Worm (Caenorhabditis elegans): ENCODE measurements around the gene B0478.3.

Gene B0478.3

DNA sequence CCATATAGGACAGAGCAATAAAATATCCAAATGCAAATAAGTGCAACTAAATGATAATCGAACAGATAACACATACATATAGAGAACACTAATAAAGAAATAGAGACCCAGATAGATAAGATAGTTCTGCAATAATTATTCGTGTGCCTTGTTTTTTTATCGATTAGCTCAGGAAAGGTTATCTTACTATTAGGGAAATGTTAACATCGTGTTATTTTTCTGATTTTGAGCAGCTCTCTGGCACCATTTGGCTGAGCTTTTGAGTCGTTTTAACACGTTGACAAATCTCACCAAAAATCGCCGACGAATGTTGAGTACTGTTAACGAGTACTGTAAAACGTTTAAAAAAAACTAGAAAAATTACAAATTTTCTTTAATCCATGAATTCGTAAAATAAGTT lies 36.0 kb downstream of the B0478.3 start, which contains the start of gene cest-6:
TSS of gene cest-6 (minus strand) at position 101 of the 400 bp plus-strand sequence.
- TF ChIP-seq snpc-4 (tag; optimal IDR thresholded peaks at IDR 0.05) (no peak), egl-27 (tag; optimal IDR thresholded peaks at IDR 0.05) (no peak), lin-15B (tag; optimal IDR thresholded peaks at IDR 0.05) (no peak), mdl-1 (tag; optimal IDR thresholded peaks at IDR 0.05) (no peak), ZK546.5 (tag; optimal IDR thresholded peaks at IDR 0.05) (no peak), fkh-10 (GFP tag; optimal IDR thresholded peaks at IDR 0.05) (no peak), mml-1 (tag; optimal IDR thresholded peaks at IDR 0.05) (no peak), nhr-77 (tag; optimal IDR thresholded peaks at IDR 0.05) (no peak), egl-5 (tag; optimal IDR thresholded peaks at IDR 0.05) (no peak), ceh-82 (tag; optimal IDR thresholded peaks at IDR 0.05) (no peak), fos-1 (tag; optimal IDR thresholded peaks at IDR 0.05) (no peak), jun-1 (tag; optimal IDR thresholded peaks at IDR 0.05) (no peak), ama-1 (optimal IDR thresholded peaks at IDR 0.05) (no peak), nhr-12 (tag; optimal IDR thresholded peaks at IDR 0.05) (no peak)

DNA sequence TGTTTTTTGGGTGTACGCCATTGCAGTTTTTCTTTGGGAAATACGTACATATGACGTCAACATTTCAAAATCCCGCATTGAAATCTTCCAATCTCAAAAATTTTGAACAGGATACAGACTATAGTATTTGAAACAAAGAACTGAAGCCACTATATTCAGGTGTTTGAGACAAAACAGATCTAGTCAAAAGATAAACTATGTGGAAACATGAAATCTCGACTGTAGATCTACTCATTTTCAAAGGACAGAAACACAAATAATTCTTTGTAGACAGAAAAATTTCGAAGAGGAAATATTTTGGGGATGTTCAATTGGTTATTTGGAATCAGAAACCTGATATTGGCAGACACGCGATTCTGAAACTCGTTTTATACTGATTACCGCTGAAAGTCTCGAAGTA lies 38.9 kb downstream of the B0478.3 start:
- TF ChIP-seq nhr-11 (tag; optimal IDR thresholded peaks at IDR 0.05) (no peak), elt-1 (tag; optimal IDR thresholded peaks at IDR 0.05) (peak; percentile 78)

DNA sequence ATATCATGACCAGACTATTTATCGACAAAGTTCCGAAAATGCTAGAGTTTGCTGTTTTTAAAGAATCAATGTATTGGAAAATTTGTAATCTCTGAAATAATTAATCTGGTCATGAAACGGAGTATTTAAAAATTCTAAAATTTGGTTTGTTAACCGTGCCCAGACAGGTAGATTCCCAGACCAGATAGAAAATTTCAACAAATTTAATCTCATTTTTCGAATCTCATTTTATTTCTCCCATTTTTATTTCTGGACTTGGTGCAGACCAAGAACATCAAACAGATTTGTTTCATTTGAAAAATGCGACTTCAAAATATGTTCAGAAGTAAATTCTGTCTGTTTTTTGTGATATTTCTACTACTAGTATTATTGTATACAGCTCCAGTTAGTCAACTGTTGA lies 41.3 kb downstream of the B0478.3 start, which contains the start of gene T22D1.1:
TSS of gene T22D1.1 (plus strand) at position 301 of the 400 bp plus-strand sequence.
- no peak for TF ChIP-seq sea-2 (GFP tag; optimal IDR thresholded peaks at IDR 0.05)
- no peak for TF ChIP-seq skn-1 (tag; optimal IDR thresholded peaks at IDR 0.05)

DNA sequence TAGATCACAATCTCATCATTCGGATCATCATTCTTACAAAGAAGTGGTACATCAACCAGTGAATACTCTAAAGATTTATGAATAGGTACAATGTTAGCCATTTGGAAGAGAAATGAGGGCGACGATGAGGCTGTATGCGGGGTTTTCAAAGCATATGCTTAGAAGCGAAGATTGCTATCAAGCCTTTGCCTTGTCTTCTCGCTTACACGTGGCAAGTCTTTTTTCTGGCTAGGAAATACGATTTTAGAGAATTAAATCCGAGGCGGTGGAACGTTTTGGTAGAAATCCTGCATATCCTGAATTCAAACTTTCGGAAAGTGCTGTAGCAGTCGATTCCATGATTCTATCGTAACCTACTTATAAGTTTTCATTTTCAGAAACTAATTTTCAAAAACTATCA lies 44.3 kb downstream of the B0478.3 start, which contains the start of gene T22D1.18:
TSS of gene T22D1.18 (minus strand) at position 101 of the 400 bp plus-strand sequence.
- TF ChIP-seq lsy-12 (tag; optimal IDR thresholded peaks at IDR 0.05), result no peak
- TF ChIP-seq ZK546.5 (tag; optimal IDR thresholded peaks at IDR 0.05), result no peak
- TF ChIP-seq fos-1 (tag; optimal IDR thresholded peaks at IDR 0.05), result no peak
- TF ChIP-seq nhr-67 (tag; optimal IDR thresholded peaks at IDR 0.05), result no peak
- TF ChIP-seq ceh-28 (tag; optimal IDR thresholded peaks at IDR 0.05), result no peak
- TF ChIP-seq fkh-2 (tag; optimal IDR thresholded peaks at IDR 0.05), result no peak
- TF ChIP-seq elt-1 (tag; optimal IDR thresholded peaks at IDR 0.05), result no peak
- no peak for TF ChIP-seq nhr-25 (tag; optimal IDR thresholded peaks at IDR 0.05)
- TF ChIP-seq nhr-76 (tag; optimal IDR thresholded peaks at IDR 0.05), result no peak
- TF ChIP-seq egl-5 (tag; optimal IDR thresholded peaks at IDR 0.05), result no peak
- no peak for TF ChIP-seq daf-12 (tag; optimal IDR thresholded peaks at IDR 0.05)
- no peak for TF ChIP-seq pha-4 (tag; optimal IDR thresholded peaks at IDR 0.05)
- no peak for TF ChIP-seq tbx-2 (tag; optimal IDR thresholded peaks at IDR 0.05)
- no peak for TF ChIP-seq aly-2 (tag; optimal IDR thresholded peaks at IDR 0.05)
- no peak for TF ChIP-seq unc-39 (tag; optimal IDR thresholded peaks at IDR 0.05)
- TF ChIP-seq pqm-1 (tag; optimal IDR thresholded peaks at IDR 0.05), result no peak
- no peak for TF ChIP-seq sea-2 (GFP tag; optimal IDR thresholded peaks at IDR 0.05)

DNA sequence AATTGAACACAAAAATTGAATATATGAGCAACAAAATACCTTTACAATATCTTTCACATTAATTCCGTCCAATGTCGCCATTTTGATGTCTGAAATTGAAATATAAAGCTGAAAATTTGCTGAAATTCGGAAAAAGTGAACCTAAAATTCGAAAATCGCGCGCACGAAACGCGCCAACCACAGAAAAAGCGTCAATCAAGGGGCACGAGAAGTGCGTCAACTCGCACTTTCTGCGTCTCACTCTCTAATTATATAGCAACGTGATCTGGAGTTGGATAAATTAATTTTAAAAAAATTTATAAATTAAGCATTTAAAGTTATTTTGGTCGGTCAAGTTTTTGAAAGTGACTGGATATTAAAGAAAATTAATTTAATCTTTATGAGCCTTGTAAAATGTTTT lies 45.1 kb downstream of the B0478.3 start, which contains the start of gene ruvb-2:
TSS of gene ruvb-2 (minus strand) at position 89 of the 400 bp plus-strand sequence.
- TF ChIP-seq nhr-77 (tag; optimal IDR thresholded peaks at IDR 0.05) (no peak), pqm-1 (tag; optimal IDR thresholded peaks at IDR 0.05) (peak; percentile 21), ZK546.5 (tag; optimal IDR thresholded peaks at IDR 0.05) (no peak), lin-39 (tag; optimal IDR thresholded peaks at IDR 0.05) (peak; percentile 60), egl-5 (tag; optimal IDR thresholded peaks at IDR 0.05) (peak; percentile 38), tbx-2 (tag; optimal IDR thresholded peaks at IDR 0.05) (peak; percentile 68), eor-1 (tag; optimal IDR thresholded peaks at IDR 0.05) (no peak), ceh-9 (tag; optimal IDR thresholded peaks at IDR 0.05) (no peak), unc-62 (GFP tag; optimal IDR thresholded peaks at IDR 0.05) (no peak), nfya-1 (tag; optimal IDR thresholded peaks at IDR 0.05; ENCODE audit: insufficient read depth) (peak; percentile 91), ztf-4 (tag; optimal IDR thresholded peaks at IDR 0.05) (no peak), sea-2 (GFP tag; optimal IDR thresholded peaks at IDR 0.05) (no peak), nhr-23 (tag; optimal IDR thresholded peaks at IDR 0.05) (peak; percentile 94), nhr-12 (tag; optimal IDR thresholded peaks at IDR 0.05) (no peak), zag-1 (tag; optimal IDR thresholded peaks at IDR 0.05) (no peak), ceh-28 (tag; optimal IDR thresholded peaks at IDR 0.05) (peak; percentile 27), egl-27 (tag; optimal IDR thresholded peaks at IDR 0.05) (no peak), mml-1 (tag; optimal IDR thresholded peaks at IDR 0.05) (no peak), ztf-11 (tag; optimal IDR thresholded peaks at IDR 0.05) (no peak), jun-1 (tag; optimal IDR thresholded peaks at IDR 0.05) (peak; percentile 61), fos-1 (tag; optimal IDR thresholded peaks at IDR 0.05) (no peak), nhr-28 (tag; optimal IDR thresholded peaks at IDR 0.05) (no peak), ama-1 (optimal IDR thresholded peaks at IDR 0.05) (peak; percentile 32), elt-3 (tag; optimal IDR thresholded peaks at IDR 0.05) (no peak), snpc-4 (tag; optimal IDR thresholded peaks at IDR 0.05) (peak; percentile 92), R02D3.7 (tag; optimal IDR thresholded peaks at IDR 0.05) (peak; percentile 76), pha-4 (tag; optimal IDR thresholded peaks at IDR 0.05) (peak; percentile 93), skn-1 (tag; optimal IDR thresholded peaks at IDR 0.05) (no peak), lin-15B (tag; optimal IDR thresholded peaks at IDR 0.05) (peak; percentile 95), aly-2 (tag; optimal IDR thresholded peaks at IDR 0.05) (no peak), nhr-67 (tag; optimal IDR thresholded peaks at IDR 0.05) (no peak), hmg-11 (tag; optimal IDR thresholded peaks at IDR 0.05) (peak; percentile 73), nhr-25 (tag; optimal IDR thresholded peaks at IDR 0.05) (peak; percentile 80)

All from whole organism, L3 larva.